Worm (Caenorhabditis elegans) whole organism, midembryonic: ENCODE results near the gene Y5H2A.1.

Experiments used
- T22C8.4 ChIP-seq: fragments of 200-800 bp; sonication (Bioruptor generic); IDR thresholded peaks from 2 replicates; pipeline ENCODE4 v1.3.6; 2022; ENCODE audit warnings: missing genetic modification characterization, missing compliant biosample characterization
- flt-1 ChIP-seq: fragments of 200-800 bp; sonication (Bioruptor generic); IDR thresholded peaks from 2 replicates; pipeline ENCODE4 v1.3.6; 2022; ENCODE audit warnings: missing genetic modification characterization, missing compliant biosample characterization
- tab-1 ChIP-seq: fragments of 200-800 bp; sonication (Bioruptor generic); IDR thresholded peaks from 2 replicates; pipeline ENCODE4 v1.3.6; 2022; ENCODE audit warnings: missing genetic modification characterization, missing compliant biosample characterization
- ztf-23 ChIP-seq: fragments of 200-800 bp; sonication (Bioruptor generic); IDR thresholded peaks from 2 replicates; pipeline ENCODE4 v1.3.6; 2022; ENCODE audit warnings: missing genetic modification reagents, missing genetic modification characterization, missing compliant biosample characterization
- ztf-29 ChIP-seq: fragments of 200-800 bp; sonication (Bioruptor generic); IDR thresholded peaks from 2 replicates; pipeline ENCODE4 v1.3.6; 2022; ENCODE audit warnings: missing genetic modification reagents, missing genetic modification characterization, missing compliant biosample characterization

- no peak for TF ChIP-seq tab-1
- TF ChIP-seq flt-1: no peak
- no peak for TF ChIP-seq ztf-23 (GFP tag; lab: Robert Waterston, UW)
- TF ChIP-seq T22C8.4 (GFP tag; lab: Robert Waterston, UW): no peak
- TF ChIP-seq ztf-29: no peak
Measured at ce11 chrV:2292240-2292639, 20.6 kb upstream of the Y5H2A.1 start, which contains the start of gene nhr-115.
